Worm (Caenorhabditis elegans) whole organism, midembryonic: Measurements from ENCODE around the gene fbxb-19.

ENCODE experiments used
- T22C8.4 ChIP-seq: fragments of 200-800 bp; sonication (Bioruptor generic); IDR thresholded peaks from 2 replicates; pipeline ENCODE4 v1.3.6; 2022; ENCODE audit warnings: missing genetic modification characterization, missing compliant biosample characterization
- cog-1 ChIP-seq: sonication (generic microtip); optimal IDR thresholded peaks from 2 replicates; lab custom pipeline; 2016; ENCODE audit warnings: missing genetic modification characterization, missing compliant biosample characterization
- flt-1 ChIP-seq: fragments of 200-800 bp; sonication (Bioruptor generic); IDR thresholded peaks from 2 replicates; pipeline ENCODE4 v1.3.6; 2022; ENCODE audit warnings: missing genetic modification characterization, missing compliant biosample characterization
- med-1 ChIP-seq: sonication (generic microtip); optimal IDR thresholded peaks from 2 replicates; lab custom pipeline; 2017; ENCODE audit warnings: missing genetic modification characterization, mild to moderate bottlenecking, missing compliant biosample characterization, antibody characterized with exemption, missing genetic modification reagents; ENCODE audit not compliant: insufficient read depth
- ref-1 ChIP-seq: fragments of 200-800 bp; sonication (Bioruptor generic); conservative IDR thresholded peaks from 2 replicates; pipeline ENCODE4 v1.3.6; 2022; ENCODE audit warnings: missing genetic modification reagents, missing genetic modification characterization, missing compliant biosample characterization
- ztf-23 ChIP-seq: fragments of 200-800 bp; sonication (Bioruptor generic); IDR thresholded peaks from 2 replicates; pipeline ENCODE4 v1.3.6; 2022; ENCODE audit warnings: missing genetic modification reagents, missing genetic modification characterization, missing compliant biosample characterization
- ztf-29 ChIP-seq: fragments of 200-800 bp; sonication (Bioruptor generic); IDR thresholded peaks from 2 replicates; pipeline ENCODE4 v1.3.6; 2022; ENCODE audit warnings: missing genetic modification reagents, missing genetic modification characterization, missing compliant biosample characterization

DNA sequence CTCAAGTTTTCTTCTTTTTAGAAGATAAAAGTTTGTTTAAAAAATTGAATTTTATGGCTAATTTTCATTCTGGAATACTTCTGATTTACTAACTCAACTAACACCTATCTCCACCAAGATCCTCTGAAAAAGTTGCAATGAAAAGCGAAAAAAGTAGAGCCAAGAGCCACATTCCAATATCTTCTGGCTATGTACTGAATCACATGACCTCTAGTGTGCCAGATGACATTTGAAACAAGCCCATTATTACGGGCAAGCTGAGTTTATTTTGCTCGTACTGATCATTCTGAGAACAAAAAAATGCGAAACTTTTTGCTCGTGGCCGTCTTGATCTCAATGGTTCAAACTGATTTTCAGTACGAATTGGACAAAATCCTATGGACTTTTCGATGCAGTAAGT is 9.9 kb downstream of the fbxb-19 start, which contains the start of gene irld-36:
- TF ChIP-seq ztf-23 (GFP tag; lab: Robert Waterston, UW) = no peak
- no peak for TF ChIP-seq cog-1 (tag; lab: Kevin White, UChicago)
- no peak for TF ChIP-seq ref-1 (GFP tag; lab: Robert Waterston, UW)
- no peak for TF ChIP-seq T22C8.4 (GFP tag; lab: Robert Waterston, UW)
- no peak for TF ChIP-seq med-1 (GFP tag; lab: Kevin White, UChicago)
- no peak for TF ChIP-seq flt-1 (GFP tag; lab: Robert Waterston, UW)
- no peak for TF ChIP-seq ztf-29 (GFP tag; lab: Robert Waterston, UW)
